Fruit fly (Drosophila melanogaster) whole organism, prepupa: ENCODE results near the gene ntc.

ENCODE experiments used
- Blimp-1 ChIP-seq: fragments of 200-800 bp; sonication (Bioruptor generic); optimal IDR thresholded peaks from 3 replicates; lab custom pipeline; 2017; ENCODE audit warnings: missing biosample characterization, missing genetic modification characterization, mild to moderate bottlenecking, moderate library complexity, missing genetic modification reagents
- CG10631 ChIP-seq: fragments of 200-800 bp; sonication (Bioruptor generic); optimal IDR thresholded peaks from 2 replicates; lab custom pipeline; 2016; ENCODE audit warnings: missing biosample characterization, missing genetic modification characterization
- CG10669 ChIP-seq: fragments of 200-800 bp; sonication (Bioruptor generic); optimal IDR thresholded peaks from 3 replicates; lab custom pipeline; 2018; ENCODE audit warnings: missing biosample characterization, mild to moderate bottlenecking, missing genetic modification characterization, moderate library complexity
- CG11762 ChIP-seq: fragments of 200-800 bp; sonication (Bioruptor generic); optimal IDR thresholded peaks from 3 replicates; lab custom pipeline; 2016; ENCODE audit warnings: missing biosample characterization, missing genetic modification characterization; ENCODE audit not compliant: insufficient read depth
- CG11902 ChIP-seq: fragments of 200-800 bp; sonication (Bioruptor generic); optimal IDR thresholded peaks from 3 replicates; lab custom pipeline; 2016; ENCODE audit warnings: missing biosample characterization, missing genetic modification characterization
- CG15336 ChIP-seq: fragments of 200-800 bp; sonication (Bioruptor generic); IDR thresholded peaks from 2 replicates; pipeline ENCODE4 v1.3.6; 2022; ENCODE audit warnings: missing biosample characterization, missing genetic modification characterization
- CG1621 ChIP-seq: fragments of 200-800 bp; sonication (Bioruptor generic); optimal IDR thresholded peaks from 3 replicates; lab custom pipeline; 2018; ENCODE audit warnings: missing biosample characterization, mild to moderate bottlenecking, missing genetic modification characterization
- CG16779 ChIP-seq: fragments of 200-800 bp; sonication (Bioruptor generic); optimal IDR thresholded peaks from 3 replicates; lab custom pipeline; 2017; ENCODE audit warnings: missing biosample characterization, mild to moderate bottlenecking, missing genetic modification characterization
- CG3032 ChIP-seq: fragments of 200-800 bp; optimal IDR thresholded peaks from 2 replicates; lab custom pipeline; 2019; ENCODE audit warnings: missing biosample characterization, mild to moderate bottlenecking, missing genetic modification characterization, moderate library complexity
- CG31627 ChIP-seq: fragments of 200-800 bp; sonication (Bioruptor generic); optimal IDR thresholded peaks from 3 replicates; lab custom pipeline; 2016; ENCODE audit warnings: missing biosample characterization, missing genetic modification characterization
- CG32006 ChIP-seq: fragments of 200-800 bp; sonication (Bioruptor generic); optimal IDR thresholded peaks from 3 replicates; lab custom pipeline; 2017; ENCODE audit warnings: missing biosample characterization, mild to moderate bottlenecking, missing genetic modification characterization
- CG34406 ChIP-seq: fragments of 200-800 bp; sonication (Bioruptor generic); optimal IDR thresholded peaks from 3 replicates; lab custom pipeline; 2016; ENCODE audit warnings: missing biosample characterization, missing genetic modification characterization
- CG3919 ChIP-seq: fragments of 200-800 bp; sonication (Bioruptor generic); optimal IDR thresholded peaks from 3 replicates; lab custom pipeline; 2016; ENCODE audit warnings: missing biosample characterization, missing genetic modification characterization
- CG4318 ChIP-seq: fragments of 200-800 bp; sonication (Bioruptor generic); optimal IDR thresholded peaks from 3 replicates; lab custom pipeline; 2017; ENCODE audit warnings: missing biosample characterization, mild to moderate bottlenecking, missing genetic modification characterization
- CG6808 ChIP-seq: fragments of 200-800 bp; sonication (Bioruptor generic); optimal IDR thresholded peaks from 3 replicates; lab custom pipeline; 2017; ENCODE audit warnings: missing biosample characterization, missing genetic modification characterization, mild to moderate bottlenecking, moderate library complexity, missing genetic modification reagents
- CG6854 ChIP-seq: fragments of 200-800 bp; sonication (Bioruptor generic); optimal IDR thresholded peaks from 2 replicates; lab custom pipeline; 2017; ENCODE audit warnings: missing biosample characterization, mild to moderate bottlenecking, missing genetic modification characterization
- CG7368 ChIP-seq: fragments of 200-800 bp; sonication (Bioruptor generic); optimal IDR thresholded peaks from 3 replicates; lab custom pipeline; 2016; ENCODE audit warnings: missing biosample characterization, missing genetic modification characterization
- CG8319 ChIP-seq: fragments of 200-800 bp; sonication (Bioruptor generic); optimal IDR thresholded peaks from 3 replicates; lab custom pipeline; 2016; ENCODE audit warnings: missing biosample characterization, missing genetic modification characterization
- CG8632 ChIP-seq: fragments of 200-800 bp; sonication (Bioruptor generic); optimal IDR thresholded peaks from 3 replicates; lab custom pipeline; 2016; ENCODE audit warnings: missing biosample characterization, missing genetic modification characterization
- CG9139 ChIP-seq: fragments of 200-800 bp; sonication (Bioruptor generic); optimal IDR thresholded peaks from 3 replicates; lab custom pipeline; 2017; ENCODE audit warnings: missing biosample characterization, mild to moderate bottlenecking, missing genetic modification characterization
- Eip93F ChIP-seq: fragments of 200-800 bp; sonication (Bioruptor generic); optimal IDR thresholded peaks from 2 replicates; lab custom pipeline; 2016; ENCODE audit warnings: missing biosample characterization, mild to moderate bottlenecking, missing genetic modification characterization
- Ets21C ChIP-seq: fragments of 200-800 bp; sonication (Bioruptor generic); optimal IDR thresholded peaks from 3 replicates; lab custom pipeline; 2016; ENCODE audit warnings: missing biosample characterization, missing genetic modification characterization
- Hr4 ChIP-seq: fragments of 200-800 bp; sonication (Bioruptor generic); optimal IDR thresholded peaks from 3 replicates; lab custom pipeline; 2016; ENCODE audit warnings: missing biosample characterization, missing genetic modification characterization
- Met ChIP-seq: fragments of 200-800 bp; sonication (Bioruptor generic); optimal IDR thresholded peaks from 3 replicates; lab custom pipeline; 2016; ENCODE audit warnings: missing biosample characterization, missing genetic modification characterization
- OdsH ChIP-seq: fragments of 200-800 bp; sonication (Bioruptor generic); optimal IDR thresholded peaks from 3 replicates; lab custom pipeline; 2016; ENCODE audit warnings: missing biosample characterization, missing genetic modification characterization
- Sox102F ChIP-seq: fragments of 200-800 bp; sonication (Bioruptor generic); optimal IDR thresholded peaks from 2 replicates; lab custom pipeline; 2016; ENCODE audit warnings: missing biosample characterization, mild to moderate bottlenecking, missing genetic modification characterization
- achi ChIP-seq: fragments of 200-800 bp; sonication (Bioruptor generic); optimal IDR thresholded peaks from 3 replicates; lab custom pipeline; 2016; ENCODE audit warnings: missing biosample characterization, missing genetic modification characterization
- acj6 ChIP-seq: fragments of 200-800 bp; sonication (Bioruptor generic); optimal IDR thresholded peaks from 3 replicates; lab custom pipeline; 2016; ENCODE audit warnings: missing biosample characterization, missing genetic modification characterization
- cyc ChIP-seq: fragments of 200-800 bp; sonication (Bioruptor generic); optimal IDR thresholded peaks from 3 replicates; lab custom pipeline; 2016; ENCODE audit warnings: missing biosample characterization, missing genetic modification characterization
- dsx ChIP-seq: fragments of 200-800 bp; optimal IDR thresholded peaks from 3 replicates; lab custom pipeline; 2019; ENCODE audit warnings: missing biosample characterization, mild to moderate bottlenecking, missing genetic modification characterization, moderate library complexity; ENCODE audit not compliant: poor library complexity, severe bottlenecking
- eg ChIP-seq: fragments of 200-800 bp; sonication (Bioruptor generic); IDR thresholded peaks from 3 replicates; pipeline ENCODE4 v1.3.6; 2022; ENCODE audit warnings: missing biosample characterization, missing genetic modification characterization
- esn ChIP-seq: fragments of 200-800 bp; sonication (Bioruptor generic); optimal IDR thresholded peaks from 2 replicates; lab custom pipeline; 2016; ENCODE audit warnings: missing biosample characterization, mild to moderate bottlenecking, missing genetic modification characterization, moderate library complexity
- fd59A ChIP-seq: fragments of 200-800 bp; sonication (Bioruptor generic); optimal IDR thresholded peaks from 2 replicates; lab custom pipeline; 2017; ENCODE audit warnings: missing biosample characterization, mild to moderate bottlenecking, missing genetic modification characterization, missing genetic modification reagents
- fd85E ChIP-seq: fragments of 200-800 bp; sonication (Bioruptor generic); optimal IDR thresholded peaks from 3 replicates; lab custom pipeline; 2016; ENCODE audit warnings: missing biosample characterization, missing genetic modification characterization
- fkh ChIP-seq: fragments of 200-800 bp; sonication (Bioruptor generic); optimal IDR thresholded peaks from 3 replicates; lab custom pipeline; 2017; ENCODE audit warnings: missing biosample characterization, mild to moderate bottlenecking, missing genetic modification characterization, moderate library complexity
- lz ChIP-seq: fragments of 200-800 bp; sonication (Bioruptor generic); optimal IDR thresholded peaks from 3 replicates; lab custom pipeline; 2016; ENCODE audit warnings: missing biosample characterization, missing genetic modification characterization
- net ChIP-seq: fragments of 200-800 bp; sonication (Bioruptor generic); optimal IDR thresholded peaks from 3 replicates; lab custom pipeline; 2016; ENCODE audit warnings: missing biosample characterization, missing genetic modification characterization
- pdm3 ChIP-seq: fragments of 200-800 bp; sonication (Bioruptor generic); optimal IDR thresholded peaks from 3 replicates; lab custom pipeline; 2016; ENCODE audit warnings: missing biosample characterization, missing genetic modification characterization
- salr ChIP-seq, 2 experiments: fragments of 200-800 bp; sonication (Bioruptor generic); optimal IDR thresholded peaks; 3 replicates each; lab custom pipeline; 2016 to 2018; ENCODE audit warnings: missing biosample characterization in 2 of 2, missing genetic modification characterization in 2 of 2, mild to moderate bottlenecking in 1 of 2
- svp ChIP-seq: fragments of 200-800 bp; sonication (Bioruptor generic); peaks from one replicate; lab custom pipeline; 2016; ENCODE audit warnings: missing biosample characterization, missing genetic modification characterization
- vri ChIP-seq: fragments of 200-800 bp; sonication (Bioruptor generic); optimal IDR thresholded peaks from 3 replicates; lab custom pipeline; 2016; ENCODE audit warnings: missing biosample characterization, mild to moderate bottlenecking, missing genetic modification characterization

Gene ntc

dm6 chr3L:3816772-3817483, 10.7 kb upstream of the ntc start (continued):
- peak; percentile 82 for TF ChIP-seq CG6854 (GFP tag; lab: Kevin White, UChicago)
- TF ChIP-seq CG10631: no peak
- TF ChIP-seq CG7368 (GFP tag; lab: Kevin White, UChicago): no peak
- TF ChIP-seq CG32006 (GFP tag; lab: Kevin White, UChicago): no peak
- TF ChIP-seq Blimp-1 (GFP tag; lab: Kevin White, UChicago): peak; percentile 16
- TF ChIP-seq lz (GFP tag; lab: Kevin White, UChicago): no peak
- TF ChIP-seq vri (GFP tag; lab: Kevin White, UChicago): peak; percentile 55
- peak; percentile 34 for TF ChIP-seq dsx (GFP tag; lab: Kevin White, UChicago)
- peak; percentile 8 for TF ChIP-seq CG3032 (tag; lab: Kevin White, UChicago)
- peak; percentile 50 for TF ChIP-seq CG10669 (GFP tag; lab: Kevin White, UChicago)
- TF ChIP-seq CG11902 (GFP tag; lab: Kevin White, UChicago): no peak
- no peak for TF ChIP-seq pdm3 (GFP tag; lab: Kevin White, UChicago)
- TF ChIP-seq CG15336 (GFP tag; lab: Robert Waterston, UW): no peak; the same call in 1 of the 2 replicates
- TF ChIP-seq cyc (GFP tag; lab: Kevin White, UChicago): no peak
- TF ChIP-seq fd59A (GFP tag; lab: Kevin White, UChicago): no peak
- TF ChIP-seq Eip93F: peak; percentile 37
- TF ChIP-seq salr (GFP tag; optimal IDR thresholded peaks at IDR 0.05; lab: Kevin White, UChicago): peak in 1 of 2 experiments; percentile 34
- TF ChIP-seq CG9139 (GFP tag; lab: Kevin White, UChicago): peak; percentile 85
- no peak for TF ChIP-seq achi (GFP tag; lab: Kevin White, UChicago)
- TF ChIP-seq CG1621 (tag; lab: Kevin White, UChicago): peak; percentile 38
- TF ChIP-seq fd85E (GFP tag; lab: Kevin White, UChicago): no peak
- peak; percentile 52 for TF ChIP-seq net (GFP tag; lab: Kevin White, UChicago)

- TF ChIP-seq Ets21C: no peak
Measured at dm6 chr3L:3816254-3816653, 10.0 kb upstream of the ntc start, which contains the start of gene Acp63F. TSS of gene Acp63F (minus strand) at chr3L:3816354.

DNA sequence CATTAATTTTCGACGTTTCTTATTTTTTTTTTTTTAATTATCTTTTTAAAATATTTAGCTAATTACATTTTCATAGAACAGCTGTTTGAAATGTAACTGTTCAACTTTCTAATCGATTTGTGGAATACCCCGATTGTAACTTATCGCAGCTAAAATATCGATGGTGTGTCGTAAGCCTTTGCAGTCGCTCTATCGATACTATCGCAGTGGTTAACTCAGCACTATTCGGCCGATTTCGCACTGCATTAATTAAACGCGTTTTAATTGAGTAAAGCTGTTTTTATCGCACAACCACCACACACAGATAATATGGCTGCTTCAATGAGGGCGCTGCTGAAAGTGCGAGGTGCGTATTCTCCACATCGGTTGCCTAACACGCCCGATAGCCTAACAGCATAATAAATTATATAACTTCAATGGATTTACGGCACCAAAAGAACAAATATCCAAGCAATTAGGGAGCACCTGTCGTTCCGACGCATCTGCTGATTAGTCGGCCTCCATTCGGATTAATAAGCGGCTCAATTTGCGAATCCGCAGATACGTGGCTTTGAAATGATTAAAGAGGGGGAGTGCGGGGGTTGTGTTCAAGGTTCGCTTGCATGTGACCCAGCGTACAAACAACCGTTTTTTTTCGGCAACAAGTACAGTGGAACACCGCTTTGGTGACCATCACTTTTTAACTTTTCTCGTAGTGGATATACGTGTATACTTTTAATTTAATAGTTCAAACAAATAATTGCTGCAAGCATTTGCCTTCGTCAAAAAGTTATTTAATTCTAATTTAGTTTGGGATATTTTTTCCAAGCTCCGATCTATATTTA, 8.0 kb upstream of the ntc start, which contains the start of gene Scsalpha1:
Scsalpha1 (plus strand) TSS at position 202 of the 824 bp plus-strand sequence.
- peak; percentile 15 for TF ChIP-seq CG11762 (GFP tag; lab: Kevin White, UChicago)
- peak; percentile 55 for TF ChIP-seq esn
- TF ChIP-seq Ets21C: no peak
- TF ChIP-seq svp (GFP tag; lab: Kevin White, UChicago): peak; percentile 98
- no peak for TF ChIP-seq CG11902 (GFP tag; lab: Kevin White, UChicago)
- TF ChIP-seq CG34406: peak; percentile 50
- TF ChIP-seq CG8319 (GFP tag; lab: Kevin White, UChicago): no peak
- TF ChIP-seq dsx (GFP tag; lab: Kevin White, UChicago): no peak
- peak; percentile 7 for TF ChIP-seq fkh (GFP tag; lab: Kevin White, UChicago)
- peak; percentile 35 for TF ChIP-seq CG6854 (GFP tag; lab: Kevin White, UChicago)
- no peak for TF ChIP-seq CG3032 (tag; lab: Kevin White, UChicago)
- TF ChIP-seq eg: no peak; the same call in 1 of the 3 replicates
- peak; percentile 40 for TF ChIP-seq CG3919 (GFP tag; lab: Kevin White, UChicago)
- no peak for TF ChIP-seq CG4318
- no peak for TF ChIP-seq CG7368 (GFP tag; lab: Kevin White, UChicago)
- TF ChIP-seq CG8632 (GFP tag; lab: Kevin White, UChicago): no peak
- TF ChIP-seq Hr4 (GFP tag; lab: Kevin White, UChicago): peak; percentile 60
- TF ChIP-seq Eip93F: no peak
- peak; percentile 45 for TF ChIP-seq lz (GFP tag; lab: Kevin White, UChicago)
- TF ChIP-seq CG31627 (GFP tag; lab: Kevin White, UChicago): peak; percentile 47
- TF ChIP-seq vri (GFP tag; lab: Kevin White, UChicago): peak; percentile 61
- TF ChIP-seq CG6808 (GFP tag; lab: Kevin White, UChicago): peak; percentile 38
- no peak for TF ChIP-seq net (GFP tag; lab: Kevin White, UChicago)
- TF ChIP-seq Blimp-1 (GFP tag; lab: Kevin White, UChicago): peak; percentile 4
- no peak for TF ChIP-seq fd59A (GFP tag; lab: Kevin White, UChicago)
- TF ChIP-seq Sox102F (GFP tag; lab: Kevin White, UChicago): no peak
- TF ChIP-seq acj6 (GFP tag; lab: Kevin White, UChicago): peak; percentile 43
- TF ChIP-seq OdsH (GFP tag; lab: Kevin White, UChicago): peak; percentile 38
- TF ChIP-seq Met (GFP tag; lab: Kevin White, UChicago): no peak
- TF ChIP-seq CG10669 (GFP tag; lab: Kevin White, UChicago): no peak
- TF ChIP-seq CG16779: no peak
- TF ChIP-seq cyc (GFP tag; lab: Kevin White, UChicago): no peak
- no peak for TF ChIP-seq achi (GFP tag; lab: Kevin White, UChicago)
